Fruit fly (Drosophila melanogaster) whole organism, embryonic: Measurements from ENCODE around the gene Est-Q.

Source experiments
- Antp ChIP-seq: fragments of 200-800 bp; sonication (Bioruptor generic); optimal IDR thresholded peaks from 3 replicates; lab custom pipeline; 2016; ENCODE audit warnings: missing biosample characterization, missing genetic modification characterization
- Atf3 ChIP-seq: fragments of 200-800 bp; sonication (Bioruptor generic); optimal IDR thresholded peaks from 3 replicates; lab custom pipeline; 2016; ENCODE audit warnings: missing biosample characterization, missing genetic modification characterization
- CG12299 ChIP-seq: fragments of 200-800 bp; sonication (Bioruptor generic); optimal IDR thresholded peaks from 2 replicates; lab custom pipeline; 2018; ENCODE audit warnings: missing biosample characterization, mild to moderate bottlenecking, missing genetic modification characterization
- CG12659 ChIP-seq: fragments of 200-800 bp; sonication (Bioruptor generic); optimal IDR thresholded peaks from 3 replicates; lab custom pipeline; 2017; ENCODE audit warnings: mild to moderate bottlenecking, missing biosample characterization, missing genetic modification reagents, missing genetic modification characterization
- CG13775 ChIP-seq: fragments of 200-800 bp; sonication (Bioruptor generic); optimal IDR thresholded peaks from 3 replicates; lab custom pipeline; 2017; ENCODE audit warnings: missing biosample characterization, mild to moderate bottlenecking, missing genetic modification characterization
- CG14014 ChIP-seq: fragments of 200-800 bp; sonication (Bioruptor generic); IDR thresholded peaks from 2 replicates; pipeline ENCODE4 v1.3.6; 2022; ENCODE audit warnings: missing biosample characterization, missing genetic modification characterization
- CG14050 ChIP-seq: fragments of 200-800 bp; sonication (Bioruptor generic); IDR thresholded peaks from 3 replicates; pipeline ENCODE4 v1.3.6; 2022; ENCODE audit warnings: missing biosample characterization, missing genetic modification characterization
- CG14710 ChIP-seq: fragments of 200-800 bp; sonication (Bioruptor generic); optimal IDR thresholded peaks from 3 replicates; lab custom pipeline; 2019; ENCODE audit warnings: missing biosample characterization, mild to moderate bottlenecking, missing genetic modification characterization, moderate library complexity
- CG15601 ChIP-seq: fragments of 200-800 bp; sonication (Bioruptor generic); optimal IDR thresholded peaks from 3 replicates; lab custom pipeline; 2019; ENCODE audit warnings: missing biosample characterization, mild to moderate bottlenecking, missing genetic modification characterization, moderate library complexity
- CG18619 ChIP-seq: fragments of 200-800 bp; sonication (Bioruptor generic); optimal IDR thresholded peaks from 3 replicates; lab custom pipeline; 2017; ENCODE audit warnings: missing biosample characterization, mild to moderate bottlenecking, missing genetic modification characterization
- CG2678 ChIP-seq: fragments of 200-800 bp; sonication (Bioruptor generic); optimal IDR thresholded peaks from 3 replicates; lab custom pipeline; 2019; ENCODE audit warnings: missing biosample characterization, mild to moderate bottlenecking, missing genetic modification characterization, moderate library complexity
- CG30020 ChIP-seq: fragments of 200-800 bp; optimal IDR thresholded peaks from 2 replicates; lab custom pipeline; 2019; ENCODE audit warnings: missing biosample characterization, mild to moderate bottlenecking, missing genetic modification characterization, moderate library complexity
- CG32532 ChIP-seq: fragments of 200-800 bp; sonication (Bioruptor generic); IDR thresholded peaks from 2 replicates; pipeline ENCODE4 v1.3.6; 2022; ENCODE audit warnings: missing biosample characterization, missing genetic modification characterization
- CG33557 ChIP-seq: fragments of 200-800 bp; sonication (Bioruptor generic); optimal IDR thresholded peaks from 2 replicates; lab custom pipeline; 2019; ENCODE audit warnings: missing biosample characterization, mild to moderate bottlenecking, missing genetic modification characterization, moderate library complexity
- CG3407 ChIP-seq: fragments of 200-800 bp; sonication (Bioruptor generic); optimal IDR thresholded peaks from 2 replicates; lab custom pipeline; 2018; ENCODE audit warnings: missing biosample characterization, mild to moderate bottlenecking, missing genetic modification characterization
- CG34376 ChIP-seq: fragments of 200-800 bp; sonication (Bioruptor generic); optimal IDR thresholded peaks from 2 replicates; lab custom pipeline; 2018; ENCODE audit warnings: missing biosample characterization, mild to moderate bottlenecking, missing genetic modification characterization
- CG3995 ChIP-seq: fragments of 200-800 bp; sonication (Bioruptor generic); optimal IDR thresholded peaks from 3 replicates; lab custom pipeline; 2016; ENCODE audit warnings: missing biosample characterization, missing genetic modification characterization
- CG4617 ChIP-seq: fragments of 200-800 bp; sonication (Bioruptor generic); optimal IDR thresholded peaks from 3 replicates; lab custom pipeline; 2016; ENCODE audit warnings: missing biosample characterization, missing genetic modification characterization, borderline replicate concordance
- CG4854 ChIP-seq: fragments of 200-800 bp; sonication (Bioruptor generic); optimal IDR thresholded peaks from 2 replicates; lab custom pipeline; 2016; ENCODE audit warnings: missing biosample characterization, missing genetic modification characterization, inconsistent platforms
- CG8290 ChIP-seq, 3 experiments: fragments of 200-800 bp; sonication (Bioruptor generic); optimal IDR thresholded peaks; 2 replicates each; lab custom pipeline; 2016 to 2019; ENCODE audit warnings: missing biosample characterization in 3 of 3, missing genetic modification characterization in 3 of 3, mild to moderate bottlenecking in 2 of 3, moderate library complexity in 1 of 3
- CG8388 ChIP-seq: fragments of 200-800 bp; sonication (Bioruptor generic); optimal IDR thresholded peaks from 2 replicates; lab custom pipeline; 2019; ENCODE audit warnings: missing biosample characterization, mild to moderate bottlenecking, missing genetic modification characterization, moderate library complexity
- CG8944 ChIP-seq: fragments of 200-800 bp; sonication (Bioruptor generic); optimal IDR thresholded peaks from 3 replicates; lab custom pipeline; 2016; ENCODE audit warnings: missing biosample characterization, missing genetic modification characterization
- CG9817 ChIP-seq: fragments of 200-800 bp; sonication (Bioruptor generic); optimal IDR thresholded peaks from 2 replicates; lab custom pipeline; 2018; ENCODE audit warnings: missing biosample characterization, mild to moderate bottlenecking, missing genetic modification characterization, moderate library complexity
- Chrac-16 ChIP-seq: fragments of 200-800 bp; sonication (Bioruptor generic); optimal IDR thresholded peaks from 3 replicates; lab custom pipeline; 2016; ENCODE audit warnings: missing biosample characterization, missing genetic modification characterization
- Dip3 ChIP-seq: fragments of 200-800 bp; sonication (Bioruptor generic); optimal IDR thresholded peaks from 3 replicates; lab custom pipeline; 2016; ENCODE audit warnings: missing biosample characterization, missing genetic modification characterization
- ERR ChIP-seq: fragments of 200-800 bp; sonication (Bioruptor generic); optimal IDR thresholded peaks from 2 replicates; lab custom pipeline; 2016; ENCODE audit warnings: missing biosample characterization, missing genetic modification characterization
- Fer3 ChIP-seq: fragments of 200-800 bp; sonication (Bioruptor generic); optimal IDR thresholded peaks from 2 replicates; lab custom pipeline; 2018; ENCODE audit warnings: missing biosample characterization, mild to moderate bottlenecking, missing genetic modification characterization, moderate library complexity
- HmgD ChIP-seq: fragments of 200-800 bp; sonication (Bioruptor generic); optimal IDR thresholded peaks from 3 replicates; lab custom pipeline; 2016; ENCODE audit warnings: missing biosample characterization, missing genetic modification characterization
- Stat92E ChIP-seq, 3 experiments: fragments of >200 bp in 2 of 3; fragments of 200-800 bp in 1 of 3; sonication (Bioruptor generic) in 1 of 3; optimal IDR thresholded peaks; 2 replicates each; lab custom pipeline; 2017 to 2019; ENCODE audit warnings: missing biosample characterization in 3 of 3, missing genetic modification characterization in 3 of 3, mild to moderate bottlenecking in 1 of 3, moderate library complexity in 1 of 3
- Vsx1 ChIP-seq: fragments of 200-800 bp; sonication (Bioruptor generic); optimal IDR thresholded peaks from 2 replicates; lab custom pipeline; 2017; ENCODE audit warnings: missing biosample characterization, mild to moderate bottlenecking, missing genetic modification characterization, missing genetic modification reagents
- YL-1 ChIP-seq: fragments of 200-800 bp; sonication (Bioruptor generic); optimal IDR thresholded peaks from 3 replicates; lab custom pipeline; 2017; ENCODE audit warnings: missing biosample characterization, mild to moderate bottlenecking, missing genetic modification characterization
- al ChIP-seq: fragments of 200-800 bp; sonication (Bioruptor generic); IDR thresholded peaks from 2 replicates; pipeline ENCODE4 v1.3.6; 2022; ENCODE audit warnings: missing biosample characterization, missing genetic modification characterization
- bab2 ChIP-seq: fragments of 200-800 bp; sonication (Bioruptor generic); optimal IDR thresholded peaks from 2 replicates; lab custom pipeline; 2016; ENCODE audit warnings: missing biosample characterization, missing genetic modification characterization
- fd102C ChIP-seq: fragments of 200-800 bp; sonication (Bioruptor generic); optimal IDR thresholded peaks from 2 replicates; lab custom pipeline; 2018; ENCODE audit warnings: missing biosample characterization, mild to moderate bottlenecking, missing genetic modification characterization, moderate library complexity
- fu2 ChIP-seq: fragments of 200-800 bp; sonication (Bioruptor generic); optimal IDR thresholded peaks from 2 replicates; lab custom pipeline; 2016; ENCODE audit warnings: missing biosample characterization, missing genetic modification characterization
- gfzf ChIP-seq: fragments of 200-800 bp; sonication (Bioruptor generic); optimal IDR thresholded peaks from 2 replicates; lab custom pipeline; 2016; ENCODE audit warnings: missing biosample characterization, mild to moderate bottlenecking, missing genetic modification characterization, moderate library complexity
- hb ChIP-seq: fragments of 200-800 bp; sonication (Bioruptor generic); IDR thresholded peaks from 3 replicates; pipeline ENCODE4 v1.3.6; 2022; ENCODE audit warnings: missing biosample characterization, missing genetic modification characterization; ENCODE audit not compliant: partially characterized antibody
- ken ChIP-seq: fragments of 200-800 bp; sonication (Bioruptor generic); IDR thresholded peaks from 3 replicates; pipeline ENCODE4 v1.3.6; 2022; ENCODE audit warnings: missing biosample characterization, missing genetic modification characterization
- nmo ChIP-seq: fragments of 200-800 bp; sonication (Bioruptor generic); optimal IDR thresholded peaks from 2 replicates; lab custom pipeline; 2018; ENCODE audit warnings: missing biosample characterization, mild to moderate bottlenecking, missing genetic modification characterization, moderate library complexity
- odd ChIP-seq: fragments of 200-800 bp; sonication (Bioruptor generic); optimal IDR thresholded peaks from 2 replicates; lab custom pipeline; 2017; ENCODE audit warnings: missing biosample characterization, mild to moderate bottlenecking, missing genetic modification characterization
- p53 ChIP-seq: fragments of 200-800 bp; sonication (Bioruptor generic); optimal IDR thresholded peaks from 2 replicates; lab custom pipeline; 2016; ENCODE audit warnings: missing biosample characterization, missing genetic modification characterization
- pfk ChIP-seq: fragments of 200-800 bp; sonication (Bioruptor generic); optimal IDR thresholded peaks from 2 replicates; lab custom pipeline; 2018; ENCODE audit warnings: missing biosample characterization, mild to moderate bottlenecking, missing genetic modification characterization, moderate library complexity
- pzg ChIP-seq: fragments of 200-800 bp; sonication (Bioruptor generic); optimal IDR thresholded peaks from 3 replicates; lab custom pipeline; 2018; ENCODE audit warnings: missing biosample characterization, mild to moderate bottlenecking, missing genetic modification characterization, moderate library complexity
- row ChIP-seq: fragments of 200-800 bp; sonication (Bioruptor generic); IDR thresholded peaks from 3 replicates; pipeline ENCODE4 v1.3.6; 2022; ENCODE audit warnings: missing biosample characterization, missing genetic modification characterization
- sob ChIP-seq: fragments of 200-800 bp; sonication (Bioruptor generic); IDR thresholded peaks from 2 replicates; pipeline ENCODE4 v1.3.6; 2022; ENCODE audit warnings: missing biosample characterization, missing genetic modification characterization
- unc-4 ChIP-seq: fragments of 200-800 bp; sonication (Bioruptor generic); IDR thresholded peaks from 2 replicates; pipeline ENCODE4 v1.3.6; 2022; ENCODE audit warnings: missing biosample characterization, missing genetic modification characterization; ENCODE audit not compliant: partially characterized antibody
- vnd ChIP-seq: fragments of 200-800 bp; sonication (Bioruptor generic); IDR thresholded peaks from 3 replicates; pipeline ENCODE4 v1.3.6; 2022; ENCODE audit warnings: missing biosample characterization, missing genetic modification characterization; ENCODE audit not compliant: partially characterized antibody
- zen2 ChIP-seq: fragments of 200-800 bp; sonication (Bioruptor generic); IDR thresholded peaks from 3 replicates; pipeline ENCODE4 v1.3.6; 2022; ENCODE audit warnings: missing biosample characterization, missing genetic modification characterization; ENCODE audit not compliant: partially characterized antibody
- zf30C ChIP-seq: fragments of 200-800 bp; sonication (Bioruptor generic); optimal IDR thresholded peaks from 3 replicates; lab custom pipeline; 2018; ENCODE audit warnings: missing biosample characterization, mild to moderate bottlenecking, missing genetic modification characterization

Est-Q gene

dm6 chr3L:21536857-21537256 lies 35.6 kb downstream of the Est-Q start, which contains the start of gene Rpn10 (continued):
- no peak for TF ChIP-seq Atf3
- peak; percentile 2 for TF ChIP-seq Fer3 (tag; lab: Kevin White, UChicago)
- TF ChIP-seq fu2 = no peak
- peak; percentile 98 for TF ChIP-seq hb
- TF ChIP-seq unc-4 = peak; percentile 97
- TF ChIP-seq CG14050 (GFP tag; lab: Robert Waterston, UW) = no peak
- peak; percentile 71 for TF ChIP-seq CG32532 (GFP tag; lab: Robert Waterston, UW)
- TF ChIP-seq CG18619 (GFP tag; lab: Kevin White, UChicago) = no peak
- peak; percentile 40 for TF ChIP-seq CG8388 (GFP tag; lab: Kevin White, UChicago)
- TF ChIP-seq CG2678 = no peak
- TF ChIP-seq gfzf (GFP tag; lab: Kevin White, UChicago) = peak; percentile 71
- peak; percentile 85 for TF ChIP-seq CG30020
- TF ChIP-seq CG13775 (GFP tag; lab: Kevin White, UChicago) = no peak
- peak; percentile 96 for TF ChIP-seq zen2 (GFP tag; lab: Robert Waterston, UW)
- TF ChIP-seq Vsx1 = no peak
- TF ChIP-seq zf30C (GFP tag; lab: Kevin White, UChicago) = peak; percentile 78
- peak; percentile 83 for TF ChIP-seq CG12659
- peak; percentile 49; the same call in 1 of the 2 replicates for TF ChIP-seq CG14014 (GFP tag; lab: Robert Waterston, UW)
- peak; percentile 50 for TF ChIP-seq CG8290 (GFP tag; optimal IDR thresholded peaks at IDR 0.05; lab: Kevin White, UChicago)
- peak in 1 of 2 experiments; percentile 66 for TF ChIP-seq CG8290 (tag; optimal IDR thresholded peaks at IDR 0.05; lab: Kevin White, UChicago)
- no peak for TF ChIP-seq CG33557 (GFP tag; lab: Kevin White, UChicago)
- peak in 1 of 3 experiments; percentile 12 for TF ChIP-seq Stat92E (GFP tag; optimal IDR thresholded peaks at IDR 0.05; lab: Kevin White, UChicago)
- no peak for TF ChIP-seq al (GFP tag; lab: Robert Waterston, UW)
- TF ChIP-seq YL-1 (GFP tag; lab: Kevin White, UChicago) = peak; percentile 71
- no peak for TF ChIP-seq fd102C (GFP tag; lab: Kevin White, UChicago)
- peak; percentile 69 for TF ChIP-seq CG14710 (tag; lab: Kevin White, UChicago)
- TF ChIP-seq odd (GFP tag; lab: Kevin White, UChicago) = no peak
- TF ChIP-seq p53 (GFP tag; lab: Kevin White, UChicago) = peak; percentile 31
- TF ChIP-seq Dip3 (GFP tag; lab: Kevin White, UChicago) = peak; percentile 21
- peak; percentile 88 for TF ChIP-seq CG4617 (GFP tag; lab: Kevin White, UChicago)
- peak; percentile 72 for TF ChIP-seq nmo (GFP tag; lab: Kevin White, UChicago)
- TF ChIP-seq row = peak; percentile 85
- TF ChIP-seq pfk (GFP tag; lab: Kevin White, UChicago) = peak; percentile 69
- TF ChIP-seq sob = peak; percentile 65; the same call in 1 of the 2 replicates
- TF ChIP-seq ken = no peak
- TF ChIP-seq CG12299 (tag; lab: Kevin White, UChicago) = peak; percentile 1
- TF ChIP-seq bab2 (GFP tag; lab: Kevin White, UChicago) = no peak
- TF ChIP-seq CG8944 (GFP tag; lab: Kevin White, UChicago) = peak; percentile 5
- TF ChIP-seq CG34376 (GFP tag; lab: Kevin White, UChicago) = no peak
- TF ChIP-seq CG3995 (GFP tag; lab: Kevin White, UChicago) = peak; percentile 43
- peak; percentile 29 for TF ChIP-seq Antp (GFP tag; lab: Kevin White, UChicago)
- peak; percentile 11 for TF ChIP-seq CG15601 (tag; lab: Kevin White, UChicago)
- TF ChIP-seq Chrac-16 = peak; percentile 49
- peak; percentile 46 for TF ChIP-seq HmgD (GFP tag; lab: Kevin White, UChicago)
- TF ChIP-seq CG4854 = peak; percentile 10
- TF ChIP-seq CG3407 (GFP tag; lab: Kevin White, UChicago) = no peak
- TF ChIP-seq pzg = peak; percentile 94
- no peak for TF ChIP-seq CG9817 (tag; lab: Kevin White, UChicago)
- TF ChIP-seq vnd (GFP tag; lab: Robert Waterston, UW) = peak; percentile 97
- no peak for TF ChIP-seq ERR (GFP tag; lab: Kevin White, UChicago)
